Worm (Caenorhabditis elegans) whole organism, L3 larva: ENCODE data around the gene dyf-17.
A peak's percentile ranks its signal among the peaks of the same experiment; 100 is the strongest.

Source experiments
- R02D3.7 ChIP-seq: fragments of 150-350 bp; optimal IDR thresholded peaks from 2 replicates; lab custom pipeline; 2014; ENCODE audit warnings: missing biosample characterization, missing genetic modification characterization
- aly-2 ChIP-seq: fragments of 150-350 bp; optimal IDR thresholded peaks from 2 replicates; lab custom pipeline; 2014; ENCODE audit warnings: missing biosample characterization, missing genetic modification characterization
- ama-1 ChIP-seq: fragments of 150-350 bp; optimal IDR thresholded peaks from 2 replicates; lab custom pipeline; 2018
- ceh-16 ChIP-seq: sonication (generic microtip); optimal IDR thresholded peaks from 2 replicates; lab custom pipeline; 2017; ENCODE audit warnings: missing biosample characterization, missing genetic modification characterization
- ceh-28 ChIP-seq: fragments of 150-350 bp; optimal IDR thresholded peaks from 2 replicates; lab custom pipeline; 2014; ENCODE audit warnings: missing biosample characterization, missing genetic modification reagents, missing genetic modification characterization
- ceh-82 ChIP-seq: fragments of 150-350 bp; optimal IDR thresholded peaks from 2 replicates; lab custom pipeline; 2014; ENCODE audit warnings: missing biosample characterization, missing genetic modification characterization
- ceh-9 ChIP-seq: sonication (generic microtip); optimal IDR thresholded peaks from 2 replicates; lab custom pipeline; 2018; ENCODE audit warnings: missing biosample characterization, missing genetic modification characterization
- egl-5 ChIP-seq: fragments of 150-350 bp; optimal IDR thresholded peaks from 2 replicates; lab custom pipeline; 2017; ENCODE audit warnings: missing biosample characterization, missing genetic modification reagents, missing genetic modification characterization, inconsistent platforms
- elt-1 ChIP-seq: fragments of 150-350 bp; optimal IDR thresholded peaks from 2 replicates; lab custom pipeline; 2014; ENCODE audit warnings: missing biosample characterization, missing genetic modification characterization
- elt-3 ChIP-seq, 3 experiments: fragments of 150-350 bp in 1 of 3; sonication (generic microtip) in 2 of 3; optimal IDR thresholded peaks; 2 replicates in 2 of 3; 4 replicates in 1 of 3; lab custom pipeline; 2014 to 2017; ENCODE audit warnings: missing biosample characterization in 3 of 3, missing genetic modification characterization in 3 of 3
- eor-1 ChIP-seq, 2 experiments: fragments of 150-350 bp; optimal IDR thresholded peaks; 2 replicates each; lab custom pipeline; 2014 to 2018; ENCODE audit warnings: missing biosample characterization in 2 of 2, missing genetic modification characterization in 2 of 2
- fkh-10 ChIP-seq: sonication (generic microtip); optimal IDR thresholded peaks from 2 replicates; lab custom pipeline; 2017; ENCODE audit warnings: missing biosample characterization, missing genetic modification reagents, missing genetic modification characterization
- fos-1 ChIP-seq: fragments of 150-350 bp; optimal IDR thresholded peaks from 2 replicates; lab custom pipeline; 2014; ENCODE audit warnings: missing biosample characterization, missing genetic modification characterization
- hmg-11 ChIP-seq: sonication (generic microtip); optimal IDR thresholded peaks from 2 replicates; lab custom pipeline; 2016; ENCODE audit warnings: missing genetic modification characterization, missing compliant biosample characterization
- jun-1 ChIP-seq: fragments of 150-350 bp; optimal IDR thresholded peaks from 2 replicates; lab custom pipeline; 2014; ENCODE audit warnings: missing biosample characterization, missing genetic modification reagents, missing genetic modification characterization
- lin-15B ChIP-seq: fragments of 150-350 bp; optimal IDR thresholded peaks from 2 replicates; lab custom pipeline; 2014; ENCODE audit warnings: missing biosample characterization, missing genetic modification characterization
- lsy-12 ChIP-seq: sonication (generic microtip); optimal IDR thresholded peaks from 2 replicates; lab custom pipeline; 2016; ENCODE audit warnings: mild to moderate bottlenecking, missing genetic modification characterization, missing compliant biosample characterization
- mml-1 ChIP-seq: fragments of 150-350 bp; sonication (generic microtip); optimal IDR thresholded peaks from 3 replicates; lab custom pipeline; 2014; ENCODE audit warnings: missing biosample characterization, missing genetic modification characterization
- nfya-1 ChIP-seq: sonication (generic microtip); optimal IDR thresholded peaks from 2 replicates; lab custom pipeline; 2017; ENCODE audit warnings: missing genetic modification characterization, mild to moderate bottlenecking, missing compliant biosample characterization, antibody characterized with exemption, moderate library complexity; ENCODE audit not compliant: insufficient read depth
- nhr-11 ChIP-seq: fragments of 150-350 bp; optimal IDR thresholded peaks from 2 replicates; lab custom pipeline; 2014; ENCODE audit warnings: missing biosample characterization, missing genetic modification characterization
- nhr-23 ChIP-seq: fragments of 150-350 bp; optimal IDR thresholded peaks from 2 replicates; lab custom pipeline; 2014; ENCODE audit warnings: missing biosample characterization, missing genetic modification reagents, missing genetic modification characterization
- nhr-237 ChIP-seq: fragments of 150-350 bp; optimal IDR thresholded peaks from 2 replicates; lab custom pipeline; 2014; ENCODE audit warnings: missing biosample characterization, missing genetic modification characterization
- nhr-25 ChIP-seq: sonication (generic microtip); optimal IDR thresholded peaks from 2 replicates; lab custom pipeline; 2017; ENCODE audit warnings: missing biosample characterization, missing genetic modification characterization
- nhr-28 ChIP-seq: fragments of 150-350 bp; optimal IDR thresholded peaks from 2 replicates; lab custom pipeline; 2014; ENCODE audit warnings: missing biosample characterization, missing genetic modification characterization
- nhr-43 ChIP-seq: sonication (generic microtip); optimal IDR thresholded peaks from 2 replicates; lab custom pipeline; 2016; ENCODE audit warnings: mild to moderate bottlenecking, missing genetic modification characterization, missing compliant biosample characterization; ENCODE audit not compliant: poor library complexity, severe bottlenecking
- nhr-67 ChIP-seq: fragments of 150-350 bp; optimal IDR thresholded peaks from 2 replicates; lab custom pipeline; 2014; ENCODE audit warnings: missing biosample characterization, missing genetic modification characterization
- nhr-76 ChIP-seq: fragments of 150-350 bp; sonication (generic microtip); optimal IDR thresholded peaks from 5 replicates; lab custom pipeline; 2014; ENCODE audit warnings: missing biosample characterization, missing genetic modification characterization
- nhr-77 ChIP-seq: fragments of 150-350 bp; optimal IDR thresholded peaks from 2 replicates; lab custom pipeline; 2014; ENCODE audit warnings: missing biosample characterization, missing genetic modification characterization
- pha-4 ChIP-seq: fragments of 150-350 bp; optimal IDR thresholded peaks from 2 replicates; lab custom pipeline; 2014; ENCODE audit warnings: missing biosample characterization, missing genetic modification reagents, missing genetic modification characterization
- pqm-1 ChIP-seq: fragments of 150-350 bp; optimal IDR thresholded peaks from 2 replicates; lab custom pipeline; 2017; ENCODE audit warnings: missing biosample characterization, missing genetic modification characterization, inconsistent platforms
- skn-1 ChIP-seq: fragments of 150-350 bp; optimal IDR thresholded peaks from 2 replicates; lab custom pipeline; 2014; ENCODE audit warnings: missing biosample characterization, missing genetic modification characterization
- snpc-4 ChIP-seq: fragments of 150-350 bp; optimal IDR thresholded peaks from 2 replicates; lab custom pipeline; 2014; ENCODE audit warnings: missing biosample characterization, missing genetic modification characterization
- tbx-2 ChIP-seq: sonication (generic microtip); optimal IDR thresholded peaks from 2 replicates; lab custom pipeline; 2016; ENCODE audit warnings: mild to moderate bottlenecking, missing genetic modification characterization, missing compliant biosample characterization
- unc-39 ChIP-seq: sonication (generic microtip); optimal IDR thresholded peaks from 4 replicates; lab custom pipeline; 2017; ENCODE audit warnings: missing biosample characterization, missing genetic modification characterization
- zag-1 ChIP-seq: fragments of 150-350 bp; optimal IDR thresholded peaks from 2 replicates; lab custom pipeline; 2014; ENCODE audit warnings: missing biosample characterization, missing genetic modification characterization

Gene dyf-17

DNA sequence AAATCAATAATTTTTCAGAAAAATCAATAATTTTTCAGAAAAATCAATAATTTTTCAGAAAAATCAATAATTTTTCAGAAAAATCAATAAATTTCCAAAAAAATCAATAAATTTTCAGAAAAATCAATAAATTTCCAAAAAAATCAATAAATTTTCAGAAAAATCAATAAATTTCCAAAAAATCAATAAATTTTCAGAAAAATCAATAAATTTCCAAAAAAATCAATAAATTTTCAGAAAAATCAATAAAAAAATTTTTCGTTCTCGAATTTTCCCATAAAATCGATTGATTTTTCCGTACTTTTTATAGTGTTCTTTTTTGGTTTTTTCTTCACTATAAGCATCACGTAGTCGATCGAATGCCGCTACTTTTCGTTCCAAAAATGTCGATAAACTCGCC, 27.2 kb upstream of the dyf-17 start:
- peak; percentile 78 for TF ChIP-seq ceh-28 (tag; lab: Kevin White, UChicago)

DNA sequence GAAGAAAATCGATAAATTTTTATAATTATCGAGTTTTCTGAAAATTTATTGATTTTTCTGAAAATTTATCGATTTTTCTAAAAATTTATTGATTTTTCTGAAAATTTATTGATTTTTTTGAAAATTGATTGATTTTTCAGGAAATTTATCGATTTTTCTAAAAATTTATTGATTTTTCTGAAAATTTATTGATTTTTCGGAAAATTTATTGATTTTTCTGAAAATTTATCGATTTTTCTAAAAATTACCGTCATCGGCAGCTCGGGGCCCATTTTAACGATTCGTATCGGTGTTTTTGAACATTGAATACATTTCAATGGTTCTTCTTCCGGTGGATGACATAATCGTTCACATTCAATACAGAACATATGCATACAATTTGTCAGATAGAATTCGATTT, 26.7 kb upstream of the dyf-17 start:
- peak; percentile 69 for TF ChIP-seq ceh-28 (tag; lab: Kevin White, UChicago)
- TF ChIP-seq, all 47 proteins: peak for 1; not testable (repeated sequence) for 46

DNA sequence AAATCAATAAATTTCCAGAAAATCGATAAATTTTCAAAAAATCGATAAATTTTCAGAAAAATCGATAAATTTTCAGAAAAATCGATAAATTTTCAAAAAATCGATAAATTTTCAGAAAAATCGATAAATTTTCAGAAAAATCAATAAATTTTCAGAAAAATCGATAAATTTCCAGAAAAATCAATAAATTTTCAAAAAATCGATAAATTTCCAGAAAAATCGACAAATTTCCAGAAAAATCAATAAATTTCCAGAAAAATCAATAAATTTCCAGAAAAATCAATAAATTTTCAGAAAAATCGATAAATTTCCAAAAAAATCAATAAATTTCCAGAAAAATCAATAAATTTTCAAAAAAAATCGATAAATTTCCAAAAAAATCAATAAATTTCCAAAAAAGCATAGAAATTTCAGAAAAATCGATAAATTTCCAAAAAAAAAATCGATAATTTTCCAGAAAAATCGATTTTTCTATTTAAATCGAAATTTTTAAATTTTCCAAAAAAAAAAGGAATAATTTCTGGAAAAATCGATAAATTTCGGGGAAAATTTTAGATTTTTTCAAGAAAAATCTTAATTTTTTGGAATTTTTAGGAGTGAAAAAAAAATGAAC, 25.6 kb upstream of the dyf-17 start, which contains the start of gene zhp-4:
zhp-4 (minus strand) TSS at position 198 of the 613 bp plus-strand sequence.
- TF ChIP-seq ceh-28 (tag; lab: Kevin White, UChicago), result peak; percentile 98

DNA sequence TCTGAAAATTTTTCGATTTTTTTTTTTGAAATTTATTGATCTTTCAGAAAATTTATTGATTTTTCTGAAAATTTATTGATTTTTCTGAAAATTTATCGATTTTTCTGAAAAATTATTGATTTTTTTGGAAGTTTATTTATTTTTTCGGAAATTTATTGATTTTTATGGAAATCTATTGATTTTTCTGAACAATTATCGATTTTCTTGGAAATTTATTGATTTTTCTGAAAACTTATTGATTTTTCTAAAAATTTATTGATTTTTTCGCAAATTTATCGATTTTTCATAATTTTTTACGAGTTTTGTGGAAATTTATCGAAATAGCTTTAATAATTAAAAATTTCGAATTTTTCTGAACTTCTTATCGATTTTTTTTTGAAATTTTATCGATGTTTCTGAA, 20.3 kb upstream of the dyf-17 start:
- TF ChIP-seq eor-1 (tag; optimal IDR thresholded peaks at IDR 0.05; lab: Kevin White, UChicago), result no peak
- TF ChIP-seq ceh-28 (tag; lab: Kevin White, UChicago), result peak; percentile 86
- TF ChIP-seq, all 47 proteins: peak for 1

DNA sequence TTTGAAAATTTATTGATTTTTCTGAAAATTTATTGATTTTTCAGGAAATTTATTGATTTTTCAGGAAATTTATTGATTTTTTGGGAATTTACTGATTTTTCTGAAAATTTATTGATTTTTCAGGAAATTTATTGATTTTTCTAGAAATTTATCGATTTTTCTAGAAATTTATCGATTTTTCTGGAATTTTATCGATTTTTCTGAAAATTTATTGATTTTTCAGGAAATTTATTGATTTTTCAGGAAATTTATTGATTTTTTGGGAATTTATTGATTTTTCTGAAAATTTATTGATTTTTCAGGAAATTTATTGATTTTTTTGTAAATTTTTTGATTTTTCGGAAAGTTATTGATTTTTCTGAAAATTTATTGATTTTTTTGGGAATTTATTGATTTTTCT, 14.7 kb upstream of the dyf-17 start:
- peak; percentile 90 for TF ChIP-seq ceh-28 (tag; lab: Kevin White, UChicago)

DNA sequence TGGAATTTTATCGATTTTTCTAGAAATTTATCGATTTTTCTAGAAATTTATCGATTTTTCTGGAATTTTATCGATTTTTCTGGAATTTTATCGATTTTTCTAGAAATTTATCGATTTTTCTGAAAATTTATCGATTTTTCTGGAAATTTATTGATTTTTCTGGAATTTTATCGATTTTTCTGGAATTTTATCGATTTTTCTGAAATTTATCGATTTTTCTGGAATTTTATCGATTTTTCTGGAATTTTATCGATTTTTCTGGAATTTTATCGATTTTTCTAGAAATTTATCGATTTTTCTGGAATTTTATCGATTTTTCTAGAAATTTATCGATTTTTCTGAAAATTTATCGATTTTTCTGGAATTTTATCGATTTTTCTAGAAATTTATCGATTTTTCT, 13.7 kb upstream of the dyf-17 start:
- peak; percentile 53 for TF ChIP-seq ceh-28 (tag; lab: Kevin White, UChicago)

DNA sequence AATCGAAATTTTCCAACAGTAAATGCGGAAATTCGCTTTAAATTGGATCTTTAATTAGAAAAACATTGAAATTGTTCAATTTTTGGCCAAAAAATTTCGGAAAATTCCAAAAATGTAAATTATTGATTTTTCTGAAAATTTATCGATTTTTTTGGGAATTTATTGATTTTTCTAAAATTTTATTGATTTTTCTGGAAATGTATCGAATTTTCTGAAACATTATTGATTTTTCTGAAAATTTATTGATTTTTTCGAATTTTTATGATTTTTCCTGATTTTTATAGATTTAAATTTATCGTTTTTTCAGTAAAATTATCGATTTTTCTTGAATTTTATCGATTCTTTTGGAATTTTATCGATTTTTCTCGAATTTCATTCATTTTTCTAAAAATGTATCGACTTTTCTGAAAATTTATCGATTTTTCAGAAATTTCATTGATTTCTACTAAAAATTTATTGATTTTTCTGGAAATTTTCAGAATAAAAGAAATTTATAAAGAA, 10.4 kb upstream of the dyf-17 start:
- TF ChIP-seq ceh-28 (tag; lab: Kevin White, UChicago) (peak; percentile 92), lin-15B (tag; lab: Kevin White, UChicago) (no peak)

DNA sequence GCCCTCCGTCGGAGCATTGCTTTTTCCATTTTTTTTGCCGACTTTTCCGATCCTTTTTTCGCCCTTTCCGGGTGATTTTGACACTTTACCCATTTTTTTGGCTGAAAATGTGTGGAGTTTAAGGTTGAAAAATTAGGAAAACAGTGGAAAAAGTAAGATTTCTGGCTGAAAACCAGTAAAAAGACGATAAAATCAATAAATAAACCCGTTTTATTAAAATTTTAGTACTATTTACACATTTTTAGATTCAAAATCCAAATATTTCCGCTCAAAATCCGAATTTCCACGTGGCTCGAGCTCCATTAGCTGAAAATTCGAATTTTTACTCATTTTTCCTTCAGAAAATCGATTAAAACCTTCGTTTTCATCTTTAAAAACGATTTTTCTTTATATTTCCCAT, 9.0 kb upstream of the dyf-17 start, which contains the start of gene pro-3:
pro-3 (minus strand) TSS at position 101 of the 400 bp plus-strand sequence.
- TF ChIP-seq fkh-10 (no peak), nhr-76 (tag; lab: Kevin White, UChicago) (no peak)

DNA sequence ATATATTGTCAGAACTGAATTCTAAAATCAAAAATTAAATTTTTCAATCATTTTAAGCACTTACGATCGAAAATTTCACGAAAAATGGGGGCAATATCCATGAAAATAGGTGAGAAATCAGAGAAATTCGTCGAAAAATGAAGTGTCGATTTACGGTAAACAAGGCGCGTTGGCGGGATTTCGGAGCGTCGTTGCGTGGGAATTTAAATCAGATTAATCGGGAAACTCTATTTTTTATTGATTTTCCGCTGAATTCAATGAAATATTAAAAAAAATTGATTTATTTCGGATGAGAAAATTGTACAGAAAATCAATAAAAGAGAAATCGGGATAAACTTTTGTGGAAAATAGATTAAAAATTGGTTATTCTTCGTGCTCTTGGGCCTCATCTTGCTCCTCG, 8.1 kb upstream of the dyf-17 start, which contains the start of gene Y39B6A.13:
Y39B6A.13 (minus strand) TSS at position 166 of the 400 bp plus-strand sequence.
- TF ChIP-seq zag-1 (tag; lab: Kevin White, UChicago), result no peak
- TF ChIP-seq nhr-11 (tag; lab: Kevin White, UChicago), result no peak
- no peak for TF ChIP-seq tbx-2 (tag; lab: Kevin White, UChicago)
- TF ChIP-seq ceh-9 (tag; lab: Kevin White, UChicago), result no peak
- no peak for TF ChIP-seq ceh-82 (tag; lab: Kevin White, UChicago)
- no peak for TF ChIP-seq mml-1 (tag; lab: Kevin White, UChicago)
- TF ChIP-seq jun-1 (tag; lab: Kevin White, UChicago), result no peak
- no peak for TF ChIP-seq elt-3 (tag; optimal IDR thresholded peaks at IDR 0.05; lab: Kevin White, UChicago)
- peak; percentile 42 for TF ChIP-seq pha-4
- TF ChIP-seq snpc-4 (tag; lab: Kevin White, UChicago), result no peak
- no peak for TF ChIP-seq ceh-16 (tag; lab: Kevin White, UChicago)
- no peak for TF ChIP-seq nhr-28 (tag; lab: Kevin White, UChicago)
- TF ChIP-seq pqm-1 (tag; lab: Kevin White, UChicago), result no peak
- peak; percentile 57 for TF ChIP-seq hmg-11 (tag; lab: Kevin White, UChicago)
- TF ChIP-seq ama-1 (lab: Kevin White, UChicago), result no peak
- no peak for TF ChIP-seq skn-1 (tag; lab: Kevin White, UChicago)
- TF ChIP-seq nhr-23 (tag; lab: Kevin White, UChicago), result no peak
- TF ChIP-seq nhr-25 (tag; lab: Kevin White, UChicago), result no peak
- TF ChIP-seq lin-15B (tag; lab: Kevin White, UChicago), result peak; percentile 29
- TF ChIP-seq nhr-237 (tag; lab: Kevin White, UChicago), result no peak
- TF ChIP-seq elt-1, result no peak
- TF ChIP-seq nhr-77 (tag; lab: Kevin White, UChicago), result no peak
- TF ChIP-seq nfya-1 (tag; lab: Kevin White, UChicago), result peak; percentile 23
- TF ChIP-seq nhr-76 (tag; lab: Kevin White, UChicago), result no peak
- peak; percentile 95 for TF ChIP-seq R02D3.7
- TF ChIP-seq egl-5 (tag; lab: Kevin White, UChicago), result peak; percentile 28
- TF ChIP-seq nhr-43 (tag; lab: Kevin White, UChicago), result no peak
- no peak for TF ChIP-seq unc-39
- TF ChIP-seq lsy-12 (tag; lab: Kevin White, UChicago), result no peak
- no peak for TF ChIP-seq fos-1 (tag; lab: Kevin White, UChicago)
- TF ChIP-seq fkh-10, result no peak
- no peak for TF ChIP-seq aly-2
- no peak for TF ChIP-seq nhr-67
